Worm (Caenorhabditis elegans): ENCODE results near the gene F49E10.4.

The F49E10.4 gene

ce11 chrX:5923672-5924071 lies 48.0 kb downstream of the F49E10.4 start:
- no peak for TF ChIP-seq unc-62 (GFP tag; optimal IDR thresholded peaks at IDR 0.05)

DNA sequence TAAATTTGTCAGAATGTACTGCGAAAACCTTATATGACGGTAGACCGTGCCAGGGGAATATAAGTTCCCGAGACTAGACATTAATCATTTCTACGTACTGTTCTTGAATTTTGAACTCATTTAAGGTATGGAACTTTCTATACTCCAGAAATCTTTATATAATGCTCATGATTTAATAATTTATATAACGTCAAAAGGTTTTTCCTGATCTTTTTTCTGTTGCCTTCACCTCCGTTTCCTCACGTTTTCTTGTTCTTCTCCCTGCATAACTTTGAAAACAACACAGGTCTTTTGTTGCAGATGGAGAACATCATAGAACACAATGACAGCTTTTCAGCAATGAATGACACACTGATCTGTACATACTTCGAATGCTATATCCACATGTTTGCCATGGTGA lies 55.2 kb downstream of the F49E10.4 start, which contains the start of gene egl-6:
Gene egl-6, plus strand, starts transcription at position 301 of the 400 bp plus-strand sequence.
- TF ChIP-seq unc-62 (GFP tag; optimal IDR thresholded peaks at IDR 0.05), result no peak

Data from whole organism, dauer.